Fruit fly (Drosophila melanogaster): Measurements from ENCODE around the gene CG10588.
A peak's percentile ranks its signal among the peaks of the same experiment; 100 is the strongest.

Gene CG10588

dm6 chr3L:20906959-20907358, 49.8 kb upstream of the CG10588 start (continued):
- TF ChIP-seq oc (tag; optimal IDR thresholded peaks at IDR 0.05), result no peak
- no peak for TF ChIP-seq Rx (GFP tag; IDR thresholded peaks at IDR 0.05)
- TF ChIP-seq Atf6 (GFP tag; IDR thresholded peaks at IDR 0.05), result peak; percentile 33; the same call in 1 of the 2 replicates
- TF ChIP-seq sisA (GFP tag; IDR thresholded peaks at IDR 0.05), result no peak
- no peak for TF ChIP-seq BEAF-32 (GFP tag; optimal IDR thresholded peaks at IDR 0.05)
- TF ChIP-seq CG7839 (tag; optimal IDR thresholded peaks at IDR 0.05), result peak; percentile 41
- no peak for TF ChIP-seq wek (GFP tag; optimal IDR thresholded peaks at IDR 0.05)
- TF ChIP-seq so (GFP tag; IDR thresholded peaks at IDR 0.05), result no peak
- peak; percentile 15 for TF ChIP-seq unpg (GFP tag; optimal IDR thresholded peaks at IDR 0.05)
- peak in 1 of 2 experiments; percentile 32 for TF ChIP-seq Hr51 (GFP tag; optimal IDR thresholded peaks at IDR 0.05)
- no peak for TF ChIP-seq Oaz (GFP tag; IDR thresholded peaks at IDR 0.05)
- TF ChIP-seq CG9876 (GFP tag; optimal IDR thresholded peaks at IDR 0.05), result no peak
- TF ChIP-seq CG31441 (GFP tag; IDR thresholded peaks at IDR 0.05), result peak; percentile 36; the same call in 1 of the 2 replicates
- no peak for TF ChIP-seq mld (GFP tag; IDR thresholded peaks at IDR 0.05; ENCODE audit: partially characterized antibody)
- no peak for TF ChIP-seq Opbp (GFP tag; IDR thresholded peaks at IDR 0.05; ENCODE audit: partially characterized antibody)
- no peak for TF ChIP-seq CG17186 (GFP tag; optimal IDR thresholded peaks at IDR 0.05)
- no peak for TF ChIP-seq tio (GFP tag; optimal IDR thresholded peaks at IDR 0.05)
- TF ChIP-seq pros (GFP tag; optimal IDR thresholded peaks at IDR 0.05), result no peak
- TF ChIP-seq mirr (GFP tag; optimal IDR thresholded peaks at IDR 0.05), result no peak
- TF ChIP-seq lmd (GFP tag; IDR thresholded peaks at IDR 0.05), result no peak
- TF ChIP-seq CG3995 (GFP tag; optimal IDR thresholded peaks at IDR 0.05), result no peak
- peak; percentile 2 for TF ChIP-seq Fer3 (tag; optimal IDR thresholded peaks at IDR 0.05)
- no peak for TF ChIP-seq Rfx (GFP tag; IDR thresholded peaks at IDR 0.05)
- no peak for TF ChIP-seq kay (GFP tag; optimal IDR thresholded peaks at IDR 0.05)
- no peak for TF ChIP-seq CG30431 (GFP tag; optimal IDR thresholded peaks at IDR 0.05)
- no peak for TF ChIP-seq Kr (GFP tag; optimal IDR thresholded peaks at IDR 0.05)
- TF ChIP-seq CG6175 (GFP tag; IDR thresholded peaks at IDR 0.05), result no peak
- no peak for TF ChIP-seq ac (GFP tag; optimal IDR thresholded peaks at IDR 0.05)
- TF ChIP-seq CG10565 (GFP tag; optimal IDR thresholded peaks at IDR 0.05), result no peak
- no peak for TF ChIP-seq Dek (tag; optimal IDR thresholded peaks at IDR 0.05)
- TF ChIP-seq gcm2 (GFP tag; optimal IDR thresholded peaks at IDR 0.05), result no peak
- peak; percentile 21 for TF ChIP-seq Sox102F (GFP tag; optimal IDR thresholded peaks at IDR 0.05)
- peak; percentile 24 for TF ChIP-seq sens (GFP tag)
- peak; percentile 15 for TF ChIP-seq cwo (GFP tag; optimal IDR thresholded peaks at IDR 0.05)
- TF ChIP-seq dmrt99B (tag; optimal IDR thresholded peaks at IDR 0.05), result peak; percentile 46
- no peak for TF ChIP-seq CG15479 (GFP tag; optimal IDR thresholded peaks at IDR 0.05)
- TF ChIP-seq Meics (GFP tag; optimal IDR thresholded peaks at IDR 0.05), result peak; percentile 45
- TF ChIP-seq CG33557 (GFP tag; optimal IDR thresholded peaks at IDR 0.05), result no peak
- no peak for TF ChIP-seq ab (GFP tag; optimal IDR thresholded peaks at IDR 0.05)
- peak; percentile 28 for TF ChIP-seq scrt (GFP tag; optimal IDR thresholded peaks at IDR 0.05)
- peak; percentile 50; the same call in 2 of the 3 replicates for TF ChIP-seq row (GFP tag; IDR thresholded peaks at IDR 0.05)
- TF ChIP-seq Hmr (GFP tag; optimal IDR thresholded peaks at IDR 0.05), result peak; percentile 47
- no peak for TF ChIP-seq sens-2 (GFP tag; IDR thresholded peaks at IDR 0.05)
- TF ChIP-seq CG8924 (tag; optimal IDR thresholded peaks at IDR 0.05), result peak; percentile 4
- TF ChIP-seq NFAT (GFP tag; IDR thresholded peaks at IDR 0.05), result no peak
- no peak for TF ChIP-seq D (optimal IDR thresholded peaks at IDR 0.05)
- TF ChIP-seq D (GFP tag; optimal IDR thresholded peaks at IDR 0.05), result no peak
- peak; percentile 42 for TF ChIP-seq CG13424 (tag; optimal IDR thresholded peaks at IDR 0.05)
- no peak for TF ChIP-seq CG4820 (GFP tag; optimal IDR thresholded peaks at IDR 0.05)
- TF ChIP-seq Hand (GFP tag; optimal IDR thresholded peaks at IDR 0.05), result peak; percentile 22
- TF ChIP-seq gt (GFP tag; IDR thresholded peaks at IDR 0.05), result no peak

Data from whole organism, embryonic.